Worm (Caenorhabditis elegans): ENCODE data around the gene msp-3.

DNA sequence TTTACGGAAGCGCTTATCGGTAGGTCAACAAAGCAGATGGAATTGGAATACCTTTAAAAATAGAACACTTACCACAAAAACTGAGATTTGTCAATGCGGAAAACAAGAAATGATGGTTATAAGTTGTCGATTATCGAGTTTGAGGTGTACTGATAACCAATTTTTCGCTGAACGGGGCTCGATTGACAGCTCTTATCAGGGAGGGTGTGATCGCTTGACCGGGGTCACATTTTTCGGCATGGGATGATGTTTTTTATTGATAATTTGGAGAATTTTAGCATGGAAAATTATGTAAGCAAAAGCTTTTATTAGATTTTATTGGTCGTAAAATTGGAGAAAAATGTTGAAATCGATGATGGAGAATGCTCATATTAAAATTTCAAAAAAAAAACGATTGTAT, 16.2 kb downstream of the msp-3 start:
- TF ChIP-seq flt-1 (GFP tag; IDR thresholded peaks at IDR 0.05) (no peak), med-1 (GFP tag; optimal IDR thresholded peaks at IDR 0.05; ENCODE audit: insufficient read depth) (no peak), cog-1 (tag; optimal IDR thresholded peaks at IDR 0.05) (no peak), klf-2 (GFP tag; conservative IDR thresholded peaks at IDR 0.05) (no peak), tab-1 (GFP tag; IDR thresholded peaks at IDR 0.05) (no peak), T22C8.4 (GFP tag; IDR thresholded peaks at IDR 0.05) (no peak), ref-1 (GFP tag; conservative IDR thresholded peaks at IDR 0.05) (no peak)

Measured in whole organism, midembryonic.